Fruit fly (Drosophila melanogaster): Measurements from ENCODE around the gene Cpsf5.
A peak's percentile ranks its signal among the peaks of the same experiment; 100 is the strongest.

DNA sequence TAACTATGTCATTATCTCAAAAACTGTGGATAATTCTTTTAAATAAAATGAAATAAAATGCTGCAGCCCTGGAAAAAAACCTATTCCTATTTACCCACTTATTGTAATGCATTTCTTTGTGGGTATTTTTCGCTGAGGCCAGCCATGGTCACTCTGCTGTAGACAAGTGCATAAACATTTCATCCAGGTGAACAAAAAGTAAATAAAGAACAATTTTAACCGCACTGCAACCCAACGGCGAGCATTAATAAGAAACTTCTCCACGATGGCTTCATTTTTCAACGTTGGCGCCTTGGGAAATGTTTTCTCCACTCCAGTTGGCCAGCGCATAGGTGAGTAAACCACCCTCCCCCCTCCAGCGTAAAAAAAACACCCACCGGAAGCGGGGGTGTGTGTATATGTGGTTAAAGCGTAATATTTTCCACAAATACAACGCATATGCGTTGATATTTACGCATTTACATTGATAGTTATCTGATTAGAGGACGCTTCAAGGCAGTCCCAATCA, 35.9 kb downstream of the Cpsf5 start, which contains the start of gene CG3529:
- TF ChIP-seq CG6854 (GFP tag; optimal IDR thresholded peaks at IDR 0.05), result peak; percentile 56
- TF ChIP-seq Blimp-1 (GFP tag; optimal IDR thresholded peaks at IDR 0.05), result no peak
- TF ChIP-seq esn (GFP tag; optimal IDR thresholded peaks at IDR 0.05), result peak; percentile 29
- no peak for TF ChIP-seq Gug (GFP tag; IDR thresholded peaks at IDR 0.05)
- TF ChIP-seq Hr4 (GFP tag; optimal IDR thresholded peaks at IDR 0.05), result peak; percentile 13
- TF ChIP-seq Eip75B (GFP tag; optimal IDR thresholded peaks at IDR 0.05), result peak; percentile 33
